Worm (Caenorhabditis elegans): ENCODE data around the gene pyr-1.

- TF ChIP-seq ref-1 (GFP tag; conservative IDR thresholded peaks at IDR 0.05) (no peak), cog-1 (tag; optimal IDR thresholded peaks at IDR 0.05) (no peak), tab-1 (GFP tag; IDR thresholded peaks at IDR 0.05) (no peak)
Measured at ce11 chrII:8603567-8604359, 47.1 kb upstream of the pyr-1 start, which contains the start of gene suf-1.
